Worm (Caenorhabditis elegans): ENCODE data around the gene vit-1.

vit-1 gene

ce11 chrX:7773714-7774318 is 46.1 kb downstream of the vit-1 start (continued):
- TF ChIP-seq mep-1 (tag; optimal IDR thresholded peaks at IDR 0.05), result peak; percentile 62
- TF ChIP-seq F26F4.8 (GFP tag; conservative IDR thresholded peaks at IDR 0.05), result peak; percentile 50; the same call in 1 of the 2 replicates
- TF ChIP-seq lin-38 (GFP tag; IDR thresholded peaks at IDR 0.05), result peak; percentile 61
- peak; percentile 68 for TF ChIP-seq hmg-1.1 (GFP tag; IDR thresholded peaks at IDR 0.05)
- no peak for TF ChIP-seq nhr-25 (tag; optimal IDR thresholded peaks at IDR 0.05; ENCODE audit: borderline replicate concordance, insufficient read depth)
- no peak for TF ChIP-seq aha-1 (tag)
- TF ChIP-seq madf-5 (GFP tag; IDR thresholded peaks at IDR 0.05), result peak in 1 of 2 experiments; percentile 56; a peak in 1 of 4 replicates
- TF ChIP-seq T20F7.1 (GFP tag; optimal IDR thresholded peaks at IDR 0.05), result no peak
- TF ChIP-seq zag-1 (tag; optimal IDR thresholded peaks at IDR 0.05), result no peak
- TF ChIP-seq rbr-2 (tag; optimal IDR thresholded peaks at IDR 0.05), result peak; percentile 43
- peak; percentile 47 for TF ChIP-seq hlh-30 (tag; optimal IDR thresholded peaks at IDR 0.05; ENCODE audit: insufficient read depth)
- TF ChIP-seq gei-8 (GFP tag; optimal IDR thresholded peaks at IDR 0.05), result peak; percentile 3
- TF ChIP-seq mxl-3 (GFP tag; optimal IDR thresholded peaks at IDR 0.05), result peak; percentile 13
- no peak for TF ChIP-seq nhr-111 (GFP tag; optimal IDR thresholded peaks at IDR 0.05)
- peak in 1 of 2 experiments; percentile 21 for TF ChIP-seq lsy-2 (tag; optimal IDR thresholded peaks at IDR 0.05)
- TF ChIP-seq hlh-11 (tag; optimal IDR thresholded peaks at IDR 0.05), result peak; percentile 58
- TF ChIP-seq nhr-10 (tag; optimal IDR thresholded peaks at IDR 0.05), result no peak
- TF ChIP-seq ceh-32 (tag; optimal IDR thresholded peaks at IDR 0.05; ENCODE audit: poor library complexity), result no peak
- peak; percentile 81 for TF ChIP-seq snpc-1.2 (GFP tag; IDR thresholded peaks at IDR 0.05)
- TF ChIP-seq daf-16 (GFP tag; optimal IDR thresholded peaks at IDR 0.05), result peak; percentile 19 to 76
- peak; percentile 68 for TF ChIP-seq daf-16 (tag; optimal IDR thresholded peaks at IDR 0.05)
- TF ChIP-seq nhr-48 (tag; optimal IDR thresholded peaks at IDR 0.05), result peak; percentile 42
- TF ChIP-seq lim-7 (GFP tag; IDR thresholded peaks at IDR 0.05), result peak; percentile 78
- TF ChIP-seq zip-2 (tag; optimal IDR thresholded peaks at IDR 0.05), result no peak
- TF ChIP-seq daf-12 (tag; optimal IDR thresholded peaks at IDR 0.05), result no peak
- peak; percentile 61; the same call in 1 of the 2 replicates for TF ChIP-seq arid-1 (GFP tag; conservative IDR thresholded peaks at IDR 0.05)
- TF ChIP-seq tag-97 (GFP tag; IDR thresholded peaks at IDR 0.05), result no peak
- TF ChIP-seq tra-1 (GFP tag; IDR thresholded peaks at IDR 0.05), result 0 out of 2 replicates have a peak, but pooled peaks have one; percentile 68
- peak; percentile 77 for TF ChIP-seq pha-4 (GFP tag; IDR thresholded peaks at IDR 0.05)
- no peak for TF ChIP-seq pha-4 (tag; optimal IDR thresholded peaks at IDR 0.05)
- TF ChIP-seq jun-1 (tag; optimal IDR thresholded peaks at IDR 0.05), result no peak
- TF ChIP-seq dmd-6 (GFP tag; IDR thresholded peaks at IDR 0.05), result peak; percentile 21; the same call in 1 of the 2 replicates
- TF ChIP-seq ctbp-1 (GFP tag; IDR thresholded peaks at IDR 0.05), result 0 out of 2 replicates have a peak, but pooled peaks have one; percentile 62
- peak in 1 of 2 experiments; percentile 38 for TF ChIP-seq mdl-1 (tag; optimal IDR thresholded peaks at IDR 0.05)
- no peak for TF ChIP-seq ZK337.2 (GFP tag; IDR thresholded peaks at IDR 0.05)
- TF ChIP-seq mes-2 (tag; optimal IDR thresholded peaks at IDR 0.05; ENCODE audit: poor library complexity, severe bottlenecking), result peak; percentile 57
- peak; percentile 50 for TF ChIP-seq F49E8.2 (tag; optimal IDR thresholded peaks at IDR 0.05; ENCODE audit: borderline replicate concordance)
- TF ChIP-seq lin-15B (tag; optimal IDR thresholded peaks at IDR 0.05), result no peak
- TF ChIP-seq madf-9 (GFP tag; conservative IDR thresholded peaks at IDR 0.05), result peak; percentile 18; the same call in 1 of the 2 replicates
- TF ChIP-seq lin-13 (GFP tag; optimal IDR thresholded peaks at IDR 0.05), result no peak
- TF ChIP-seq T26A8.4 (GFP tag; IDR thresholded peaks at IDR 0.05), result no peak
- TF ChIP-seq unc-62 (GFP tag; optimal IDR thresholded peaks at IDR 0.05 in 1 of 2), result peak in 1 of 2 experiments; percentile 93
- TF ChIP-seq unc-62 (tag; optimal IDR thresholded peaks at IDR 0.05), result no peak
- TF ChIP-seq spr-1 (tag; optimal IDR thresholded peaks at IDR 0.05), result no peak
- TF ChIP-seq Y48G9A.11 (GFP tag; IDR thresholded peaks at IDR 0.05), result peak; percentile 56; the same call in 1 of the 2 replicates
